Worm (Caenorhabditis elegans) whole organism, L4 larva: ENCODE measurements around the gene orc-5.

Source experiments
- F49E8.2 ChIP-seq: sonication (generic microtip); optimal IDR thresholded peaks from 2 replicates; lab custom pipeline; 2016; ENCODE audit warnings: missing compliant biosample characterization, mild to moderate bottlenecking, missing genetic modification characterization, borderline replicate concordance
- R02D3.7 ChIP-seq: fragments of 150-350 bp; sonication (generic microtip); optimal IDR thresholded peaks from 3 replicates; lab custom pipeline; 2014; ENCODE audit warnings: missing biosample characterization, missing genetic modification characterization
- T20F7.1 ChIP-seq: fragments of 200-800 bp; sonication (Bioruptor generic); optimal IDR thresholded peaks from 2 replicates; lab custom pipeline; 2018; ENCODE audit warnings: mild to moderate bottlenecking, missing genetic modification characterization, missing compliant biosample characterization
- Y105C5A.15 ChIP-seq: fragments of 200-800 bp; sonication (Bioruptor generic); IDR thresholded peaks from 2 replicates; pipeline ENCODE4 v1.3.6; 2022; ENCODE audit warnings: missing genetic modification characterization, missing compliant biosample characterization
- Y48G9A.11 ChIP-seq: fragments of 200-800 bp; sonication (Bioruptor generic); IDR thresholded peaks from 2 replicates; pipeline ENCODE4 v1.3.6; 2022; ENCODE audit warnings: missing genetic modification reagents, missing genetic modification characterization, missing compliant biosample characterization
- ZK546.5 ChIP-seq, 2 experiments: sonication (generic microtip); optimal IDR thresholded peaks; 2 replicates each; lab custom pipeline; 2017; ENCODE audit warnings: missing biosample characterization in 2 of 2, missing genetic modification characterization in 2 of 2
- aha-1 ChIP-seq: fragments of 150-350 bp; peaks from one replicate; lab custom pipeline; 2014; ENCODE audit warnings: missing biosample characterization, missing genetic modification characterization
- ama-1 ChIP-seq: fragments of 150-350 bp; optimal IDR thresholded peaks from 2 replicates; lab custom pipeline; 2014; ENCODE audit warnings: inconsistent platforms, mixed read lengths
- ceh-28 ChIP-seq: fragments of 150-350 bp; optimal IDR thresholded peaks from 2 replicates; lab custom pipeline; 2014; ENCODE audit warnings: missing biosample characterization, missing genetic modification reagents, missing genetic modification characterization
- daf-16 ChIP-seq, 3 experiments: sonication (generic microtip); optimal IDR thresholded peaks; 2 replicates each; lab custom pipeline; 2016 to 2017; ENCODE audit warnings: missing genetic modification characterization in 3 of 3, missing genetic modification reagents in 3 of 3, mild to moderate bottlenecking in 2 of 3, missing compliant biosample characterization in 2 of 3, missing biosample characterization in 1 of 3, moderate library complexity in 1 of 3
- daf-19 ChIP-seq: fragments of 200-800 bp; sonication (Bioruptor generic); conservative IDR thresholded peaks from 2 replicates; pipeline ENCODE4 v1.3.6; 2022; ENCODE audit warnings: missing genetic modification characterization, missing compliant biosample characterization
- dmd-6 ChIP-seq: fragments of 200-800 bp; sonication (Bioruptor generic); IDR thresholded peaks from 2 replicates; pipeline ENCODE4 v1.3.6; 2022; ENCODE audit warnings: missing genetic modification reagents, missing genetic modification characterization, missing compliant biosample characterization
- dmd-9 ChIP-seq: fragments of 200-800 bp; sonication (Bioruptor generic); IDR thresholded peaks from 2 replicates; pipeline ENCODE4 v1.3.6; 2022; ENCODE audit warnings: missing genetic modification reagents, missing genetic modification characterization, missing compliant biosample characterization
- dpl-1 ChIP-seq: fragments of 150-350 bp; optimal IDR thresholded peaks from 2 replicates; lab custom pipeline; 2014; ENCODE audit warnings: missing biosample characterization, missing genetic modification reagents, missing genetic modification characterization
- dve-1 ChIP-seq: sonication (generic microtip); optimal IDR thresholded peaks from 2 replicates; lab custom pipeline; 2017; ENCODE audit warnings: antibody characterized with exemption, mild to moderate bottlenecking, missing genetic modification characterization, missing compliant biosample characterization; ENCODE audit not compliant: insufficient read depth
- egl-27 ChIP-seq: sonication (generic microtip); optimal IDR thresholded peaks from 3 replicates; lab custom pipeline; 2017; ENCODE audit warnings: missing biosample characterization, missing genetic modification reagents, missing genetic modification characterization
- hif-1 ChIP-seq, 2 experiments: sonication (generic microtip); optimal IDR thresholded peaks; 2 replicates each; lab custom pipeline; 2016 to 2017; ENCODE audit warnings: missing compliant biosample characterization in 2 of 2, missing genetic modification characterization in 2 of 2, missing genetic modification reagents in 2 of 2, missing genotype in 2 of 2, mild to moderate bottlenecking in 1 of 2
- hlh-11 ChIP-seq: fragments of 200-800 bp; sonication (Bioruptor generic); optimal IDR thresholded peaks from 2 replicates; lab custom pipeline; 2018; ENCODE audit warnings: mild to moderate bottlenecking, missing genetic modification characterization, missing compliant biosample characterization
- hlh-30 ChIP-seq: sonication (generic microtip); optimal IDR thresholded peaks from 2 replicates; lab custom pipeline; 2017; ENCODE audit warnings: antibody characterized with exemption, mild to moderate bottlenecking, missing genetic modification characterization, missing compliant biosample characterization; ENCODE audit not compliant: insufficient read depth
- hmg-1.1 ChIP-seq: fragments of 200-800 bp; sonication (Bioruptor generic); IDR thresholded peaks from 2 replicates; pipeline ENCODE4 v1.3.6; 2022; ENCODE audit warnings: missing genetic modification reagents, missing genetic modification characterization, missing compliant biosample characterization
- jun-1 ChIP-seq: fragments of 150-350 bp; optimal IDR thresholded peaks from 2 replicates; lab custom pipeline; 2014; ENCODE audit warnings: missing biosample characterization, missing genetic modification reagents, missing genetic modification characterization
- lin-1 ChIP-seq: fragments of 200-800 bp; sonication (Bioruptor generic); IDR thresholded peaks from 2 replicates; pipeline ENCODE4 v1.3.6; 2022; ENCODE audit warnings: missing genetic modification reagents, missing genetic modification characterization, missing compliant biosample characterization
- lsy-2 ChIP-seq, 2 experiments: fragments of 150-350 bp in 1 of 2; sonication (generic microtip) in 1 of 2; optimal IDR thresholded peaks; 2 replicates each; lab custom pipeline; 2014 to 2017; ENCODE audit warnings: missing biosample characterization in 2 of 2, missing genetic modification characterization in 2 of 2
- madf-5 ChIP-seq, 2 experiments: fragments of 200-800 bp; sonication (Bioruptor generic); IDR thresholded peaks; 2 replicates each; pipeline ENCODE4 v1.3.6; 2022; ENCODE audit warnings: missing compliant biosample characterization in 2 of 2, missing genetic modification characterization in 2 of 2
- mdl-1 ChIP-seq, 2 experiments: fragments of 150-350 bp in 1 of 2; sonication (generic microtip) in 1 of 2; optimal IDR thresholded peaks; 2 replicates each; lab custom pipeline; 2014 to 2017; ENCODE audit warnings: missing biosample characterization in 2 of 2, missing genetic modification characterization in 2 of 2
- mep-1 ChIP-seq: fragments of 150-350 bp; sonication (generic microtip); optimal IDR thresholded peaks from 3 replicates; lab custom pipeline; 2014; ENCODE audit warnings: missing biosample characterization, missing genetic modification characterization
- mxl-3 ChIP-seq: fragments of 200-800 bp; sonication (Bioruptor generic); optimal IDR thresholded peaks from 2 replicates; lab custom pipeline; 2018; ENCODE audit warnings: mild to moderate bottlenecking, missing genetic modification characterization, missing compliant biosample characterization
- nhr-11 ChIP-seq: fragments of 150-350 bp; optimal IDR thresholded peaks from 2 replicates; lab custom pipeline; 2014; ENCODE audit warnings: missing biosample characterization, missing genetic modification characterization
- nhr-237 ChIP-seq: sonication (generic microtip); optimal IDR thresholded peaks from 2 replicates; lab custom pipeline; 2017; ENCODE audit warnings: missing biosample characterization, missing genetic modification characterization
- nhr-28 ChIP-seq: fragments of 150-350 bp; optimal IDR thresholded peaks from 2 replicates; lab custom pipeline; 2014; ENCODE audit warnings: missing biosample characterization, missing genetic modification characterization
- nhr-42 ChIP-seq: fragments of 200-800 bp; sonication (Bioruptor generic); IDR thresholded peaks from 2 replicates; pipeline ENCODE4 v1.3.6; 2022; ENCODE audit warnings: missing genetic modification characterization, missing compliant biosample characterization
- nhr-48 ChIP-seq: sonication (generic microtip); optimal IDR thresholded peaks from 2 replicates; lab custom pipeline; 2016; ENCODE audit warnings: mild to moderate bottlenecking, missing genetic modification characterization, missing compliant biosample characterization
- nhr-6 ChIP-seq: fragments of 150-350 bp; optimal IDR thresholded peaks from 2 replicates; lab custom pipeline; 2014; ENCODE audit warnings: missing biosample characterization, missing genetic modification characterization
- nhr-77 ChIP-seq: fragments of 150-350 bp; optimal IDR thresholded peaks from 2 replicates; lab custom pipeline; 2014; ENCODE audit warnings: missing biosample characterization, missing genetic modification characterization
- pha-4 ChIP-seq, 2 experiments: fragments of 150-350 bp in 1 of 2; fragments of 200-800 bp in 1 of 2; sonication (Bioruptor generic) in 1 of 2; IDR thresholded peaks in 1 of 2; optimal IDR thresholded peaks in 1 of 2; 2 replicates each; pipeline versions ENCODE4 v1.3.6 to Lab custom; 2014 to 2022; ENCODE audit warnings: missing genetic modification characterization in 2 of 2, missing genetic modification reagents in 2 of 2, missing biosample characterization in 1 of 2, missing compliant biosample characterization in 1 of 2
- pqm-1 ChIP-seq: sonication (generic microtip); optimal IDR thresholded peaks from 2 replicates; lab custom pipeline; 2017; ENCODE audit warnings: missing biosample characterization, missing genetic modification characterization
- rbr-2 ChIP-seq: sonication (generic microtip); optimal IDR thresholded peaks from 2 replicates; lab custom pipeline; 2016; ENCODE audit warnings: missing genotype, missing genetic modification characterization, missing compliant biosample characterization
- snpc-1.2 ChIP-seq: fragments of 200-800 bp; sonication (Bioruptor generic); IDR thresholded peaks from 2 replicates; pipeline ENCODE4 v1.3.6; 2022; ENCODE audit warnings: missing genetic modification reagents, missing genetic modification characterization, missing compliant biosample characterization
- tra-1 ChIP-seq: fragments of 200-800 bp; sonication (Bioruptor generic); IDR thresholded peaks from 2 replicates; pipeline ENCODE4 v1.3.6; 2022; ENCODE audit warnings: missing genetic modification reagents, missing genetic modification characterization, missing compliant biosample characterization
- unc-130 ChIP-seq: sonication (generic microtip); optimal IDR thresholded peaks from 2 replicates; lab custom pipeline; 2016; ENCODE audit warnings: missing genetic modification reagents, missing genetic modification characterization, missing compliant biosample characterization
- unc-62 ChIP-seq, 3 experiments: fragments of 150-350 bp in 1 of 3; sonication (generic microtip); optimal IDR thresholded peaks in 2 of 3; peaks in 1 of 3; 1 replicate in 1 of 3; 2 replicates in 2 of 3; lab custom pipeline; 2014 to 2017; ENCODE audit warnings: missing biosample characterization in 3 of 3, missing genetic modification characterization in 3 of 3, missing genetic modification reagents in 3 of 3, missing genotype in 1 of 3
- vab-7 ChIP-seq: fragments of 200-800 bp; sonication (Bioruptor generic); IDR thresholded peaks from 2 replicates; pipeline ENCODE4 v1.3.6; 2022; ENCODE audit warnings: missing genetic modification reagents, missing genetic modification characterization, missing compliant biosample characterization
- zfp-3 ChIP-seq: fragments of 200-800 bp; sonication (Bioruptor generic); conservative IDR thresholded peaks from 2 replicates; pipeline ENCODE4 v1.3.6; 2022; ENCODE audit warnings: missing genetic modification reagents, missing genetic modification characterization, missing compliant biosample characterization

Gene orc-5

ce11 chrIV:10697022-10697979, 37.1 kb downstream of the orc-5 start, which contains the start of gene allo-1:
TSS of gene allo-1 (minus strand) at chrIV:10697072.
- TF ChIP-seq snpc-1.2 (GFP tag; lab: Robert Waterston, UW) (peak; percentile 64), ZK546.5 (tag; optimal IDR thresholded peaks at IDR 0.05; lab: Kevin White, UChicago) (no peak), R02D3.7 (tag; lab: Kevin White, UChicago) (no peak), hlh-30 (tag; lab: Kevin White, UChicago) (peak; percentile 97), rbr-2 (peak; percentile 24), unc-62 (GFP tag; optimal IDR thresholded peaks at IDR 0.05 in 1 of 2; lab: Kevin White, UChicago) (peak in 1 of 2 experiments; percentile 28), unc-62 (tag; optimal IDR thresholded peaks at IDR 0.05; lab: Kevin White, UChicago) (no peak), Y48G9A.11 (GFP tag; lab: Robert Waterston, UW) (no peak), hlh-11 (tag; lab: Kevin White, UChicago) (peak; percentile 94), egl-27 (no peak), nhr-77 (tag; lab: Kevin White, UChicago) (peak; percentile 69), mdl-1 (tag; optimal IDR thresholded peaks at IDR 0.05; lab: Kevin White, UChicago) (peak; percentile 15 to 83), nhr-11 (tag; lab: Kevin White, UChicago) (peak; percentile 65), hmg-1.1 (peak; percentile 26; the same call in 1 of the 2 replicates), T20F7.1 (GFP tag; lab: Kevin White, UChicago) (peak; percentile 30), dpl-1 (GFP tag; lab: Kevin White, UChicago) (peak; percentile 82), pha-4 (GFP tag; IDR thresholded peaks at IDR 0.05; lab: Robert Waterston, UW) (0 out of 2 replicates have a peak, but pooled peaks have one; percentile 47), pha-4 (tag; optimal IDR thresholded peaks at IDR 0.05; lab: Kevin White, UChicago) (no peak), nhr-237 (no peak), mep-1 (peak; percentile 79), madf-5 (GFP tag; IDR thresholded peaks at IDR 0.05; lab: Robert Waterston, UW) (no peak), daf-19 (GFP tag; lab: Robert Waterston, UW) (no peak), mxl-3 (GFP tag; lab: Kevin White, UChicago) (peak; percentile 65), nhr-6 (tag; lab: Kevin White, UChicago) (peak; percentile 63), dmd-9 (GFP tag; lab: Robert Waterston, UW) (0 out of 2 replicates have a peak, but pooled peaks have one; percentile 31), lsy-2 (tag; optimal IDR thresholded peaks at IDR 0.05; lab: Kevin White, UChicago) (peak; percentile 35 to 68), vab-7 (GFP tag; lab: Robert Waterston, UW) (no peak), lin-1 (GFP tag; lab: Robert Waterston, UW) (peak; percentile 12; the same call in 1 of the 2 replicates), dve-1 (peak; percentile 76), dmd-6 (GFP tag; lab: Robert Waterston, UW) (peak; percentile 78), nhr-42 (GFP tag; lab: Robert Waterston, UW) (no peak), tra-1 (0 out of 2 replicates have a peak, but pooled peaks have one; percentile 46), ama-1 (lab: Kevin White, UChicago) (peak; percentile 31), pqm-1 (tag; lab: Kevin White, UChicago) (peak; percentile 7), aha-1 (tag; lab: Kevin White, UChicago) (peak; percentile 92), unc-130 (GFP tag; lab: Kevin White, UChicago) (no peak), F49E8.2 (tag; lab: Kevin White, UChicago) (no peak), zfp-3 (no peak), Y105C5A.15 (GFP tag; lab: Robert Waterston, UW) (no peak), daf-16 (GFP tag; optimal IDR thresholded peaks at IDR 0.05; lab: Kevin White, UChicago) (no peak), daf-16 (tag; optimal IDR thresholded peaks at IDR 0.05; lab: Kevin White, UChicago) (peak; percentile 18), jun-1 (tag; lab: Kevin White, UChicago) (peak; percentile 62), hif-1 (tag; optimal IDR thresholded peaks at IDR 0.05; lab: Kevin White, UChicago) (peak in 1 of 2 experiments; percentile 56), ceh-28 (no peak), nhr-28 (tag; lab: Kevin White, UChicago) (peak; percentile 80), nhr-48 (tag; lab: Kevin White, UChicago) (peak; percentile 18)
- TF ChIP-seq, all 104 proteins: peak for 29
